Fruit fly (Drosophila melanogaster) whole organism, wandering third instar larva: ENCODE results near the gene CG10959.

Experiments
- Abd-B ChIP-seq: fragments of >200 bp; optimal IDR thresholded peaks from 2 replicates; lab custom pipeline; 2017; ENCODE audit warnings: missing biosample characterization, missing genetic modification characterization
- CG9705 ChIP-seq: fragments of 200-800 bp; sonication (Bioruptor generic); optimal IDR thresholded peaks from 2 replicates; lab custom pipeline; 2018; ENCODE audit warnings: missing biosample characterization, mild to moderate bottlenecking, missing genetic modification characterization
- CrebA ChIP-seq: fragments of 200-800 bp; sonication (Bioruptor generic); optimal IDR thresholded peaks from 2 replicates; lab custom pipeline; 2016; ENCODE audit warnings: missing biosample characterization, mild to moderate bottlenecking, missing genetic modification characterization, borderline replicate concordance
- Dfd ChIP-seq: fragments of >200 bp; optimal IDR thresholded peaks from 2 replicates; lab custom pipeline; 2017; ENCODE audit warnings: missing biosample characterization, missing genetic modification characterization
- GATAd ChIP-seq: sonication (Bioruptor generic); optimal IDR thresholded peaks from 2 replicates; lab custom pipeline; 2016; ENCODE audit warnings: missing biosample characterization, missing genetic modification characterization
- OdsH ChIP-seq: fragments of 200-800 bp; sonication (Bioruptor generic); optimal IDR thresholded peaks from 2 replicates; lab custom pipeline; 2016; ENCODE audit warnings: missing biosample characterization, mild to moderate bottlenecking, missing genetic modification characterization
- brk ChIP-seq: fragments of 200-800 bp; sonication (Bioruptor generic); optimal IDR thresholded peaks from 2 replicates; lab custom pipeline; 2016; ENCODE audit warnings: missing biosample characterization, mild to moderate bottlenecking, missing genetic modification characterization
- fru ChIP-seq: fragments of 200-800 bp; sonication (Bioruptor generic); optimal IDR thresholded peaks from 3 replicates; lab custom pipeline; 2016; ENCODE audit warnings: missing biosample characterization, mild to moderate bottlenecking, missing genetic modification characterization
- lola ChIP-seq: fragments of >200 bp; optimal IDR thresholded peaks from 2 replicates; lab custom pipeline; 2017; ENCODE audit warnings: missing biosample characterization, missing genetic modification characterization
- psq ChIP-seq: fragments of 200-800 bp; sonication (Bioruptor generic); optimal IDR thresholded peaks from 3 replicates; lab custom pipeline; 2017; ENCODE audit warnings: missing biosample characterization, mild to moderate bottlenecking, missing genetic modification characterization, moderate library complexity
- rgr ChIP-seq: fragments of 200-800 bp; sonication (Bioruptor generic); optimal IDR thresholded peaks from 3 replicates; lab custom pipeline; 2016; ENCODE audit warnings: missing biosample characterization, mild to moderate bottlenecking, missing genetic modification characterization
- sv ChIP-seq: fragments of 200-800 bp; sonication (Bioruptor generic); optimal IDR thresholded peaks from 3 replicates; lab custom pipeline; 2016; ENCODE audit warnings: missing biosample characterization, missing genetic modification characterization
- usp ChIP-seq: fragments of >200 bp; optimal IDR thresholded peaks from 2 replicates; lab custom pipeline; 2017; ENCODE audit warnings: missing biosample characterization, missing genetic modification characterization

- TF ChIP-seq Dfd (GFP tag; lab: Kevin White, UChicago) (no peak), GATAd (GFP tag; lab: Kevin White, UChicago) (no peak), CrebA (GFP tag; lab: Kevin White, UChicago) (no peak), OdsH (no peak), psq (no peak), Abd-B (no peak), fru (GFP tag; lab: Kevin White, UChicago) (no peak), sv (GFP tag; lab: Kevin White, UChicago) (no peak), CG9705 (GFP tag; lab: Kevin White, UChicago) (no peak), lola (GFP tag; lab: Kevin White, UChicago) (no peak), rgr (no peak), usp (no peak), brk (no peak)
Observed at dm6 chrX:8177030-8177349, 28.4 kb downstream of the CG10959 start, which contains the start of gene slpr.
